Worm (Caenorhabditis elegans): ENCODE results near the gene acly-2.

The acly-2 gene

ce11 chrV:13081197-13081747 lies 35.0 kb upstream of the acly-2 start:
- TF ChIP-seq tlp-1 (tag; optimal IDR thresholded peaks at IDR 0.05) (no peak), elt-2 (tag; optimal IDR thresholded peaks at IDR 0.05) (peak; percentile 62), ama-1 (optimal IDR thresholded peaks at IDR 0.05) (no peak), nhr-90 (tag; optimal IDR thresholded peaks at IDR 0.05; ENCODE audit: poor library complexity) (peak; percentile 94), elt-3 (tag; optimal IDR thresholded peaks at IDR 0.05) (peak in 5 of 6 experiments; percentile 86 to 100 (median 96)), nhr-84 (tag; optimal IDR thresholded peaks at IDR 0.05) (no peak), Y116A8C.19 (tag; optimal IDR thresholded peaks at IDR 0.05; ENCODE audit: borderline replicate concordance) (no peak), pag-3 (tag; optimal IDR thresholded peaks at IDR 0.05; ENCODE audit: borderline replicate concordance, insufficient read depth) (peak; percentile 60), isw-1 (GFP tag; IDR thresholded peaks at IDR 0.05) (no peak), grh-1 (GFP tag; IDR thresholded peaks at IDR 0.05) (peak; percentile 100), nhr-20 (tag; optimal IDR thresholded peaks at IDR 0.05) (peak; percentile 99), lsy-2 (tag; optimal IDR thresholded peaks at IDR 0.05) (peak; percentile 57 to 73), jun-1 (tag; optimal IDR thresholded peaks at IDR 0.05) (no peak), sup-37 (GFP tag; optimal IDR thresholded peaks at IDR 0.05) (no peak), snpc-4 (tag; optimal IDR thresholded peaks at IDR 0.05) (no peak), mep-1 (tag; optimal IDR thresholded peaks at IDR 0.05) (peak; percentile 75), lin-35 (GFP tag; optimal IDR thresholded peaks at IDR 0.05) (peak; percentile 5 to 71), fkh-4 (tag; optimal IDR thresholded peaks at IDR 0.05; ENCODE audit: borderline replicate concordance) (no peak), ces-1 (GFP tag; optimal IDR thresholded peaks at IDR 0.05) (no peak), hpl-2 (GFP tag; optimal IDR thresholded peaks at IDR 0.05) (no peak), F16B12.6 (tag; optimal IDR thresholded peaks at IDR 0.05) (no peak), blmp-1 (tag; optimal IDR thresholded peaks at IDR 0.05) (peak; percentile 93), C16A3.4 (tag; optimal IDR thresholded peaks at IDR 0.05) (peak; percentile 3), egl-13 (tag; optimal IDR thresholded peaks at IDR 0.05) (no peak), fkh-10 (GFP tag; optimal IDR thresholded peaks at IDR 0.05) (no peak), efl-3 (GFP tag; optimal IDR thresholded peaks at IDR 0.05) (peak; percentile 91), lin-14 (GFP tag; optimal IDR thresholded peaks at IDR 0.05) (peak; percentile 96), ceh-88 (GFP tag; IDR thresholded peaks at IDR 0.05) (peak; percentile 44; the same call in 1 of the 2 replicates), xbp-1 (tag; optimal IDR thresholded peaks at IDR 0.05) (peak; percentile 36), alr-1 (tag; optimal IDR thresholded peaks at IDR 0.05; ENCODE audit: borderline replicate concordance) (no peak), lir-3 (tag; optimal IDR thresholded peaks at IDR 0.05; ENCODE audit: poor library complexity) (peak; percentile 45), unc-62 (GFP tag; optimal IDR thresholded peaks at IDR 0.05) (peak; percentile 24), mef-2 (tag; optimal IDR thresholded peaks at IDR 0.05) (no peak), nhr-71 (tag; optimal IDR thresholded peaks at IDR 0.05) (peak; percentile 97), lin-13 (GFP tag; optimal IDR thresholded peaks at IDR 0.05) (no peak), C04F5.9 (tag; optimal IDR thresholded peaks at IDR 0.05) (peak; percentile 40), nhr-47 (tag; optimal IDR thresholded peaks at IDR 0.05) (peak; percentile 77), C34B4.2 (tag; optimal IDR thresholded peaks at IDR 0.05) (no peak), nhr-85 (tag) (peak; percentile 100), ztf-11 (tag; optimal IDR thresholded peaks at IDR 0.05) (no peak), mab-9 (GFP tag; IDR thresholded peaks at IDR 0.05) (no peak), egl-27 (tag; optimal IDR thresholded peaks at IDR 0.05) (peak; percentile 53 to 65), unc-86 (tag; optimal IDR thresholded peaks at IDR 0.05) (no peak), unc-30 (tag; optimal IDR thresholded peaks at IDR 0.05) (no peak), snu-23 (GFP tag; optimal IDR thresholded peaks at IDR 0.05) (peak; percentile 85), nhr-19 (GFP tag; conservative IDR thresholded peaks at IDR 0.05) (peak; percentile 97), vab-15 (tag; optimal IDR thresholded peaks at IDR 0.05) (peak; percentile 74), nhr-11 (tag; optimal IDR thresholded peaks at IDR 0.05) (peak; percentile 47), mdl-1 (tag; optimal IDR thresholded peaks at IDR 0.05) (peak; percentile 34 to 84), swsn-7 (tag; optimal IDR thresholded peaks at IDR 0.05) (peak; percentile 1), lin-15B (tag; optimal IDR thresholded peaks at IDR 0.05) (no peak), unc-130 (tag; optimal IDR thresholded peaks at IDR 0.05) (peak; percentile 6)
